Fruit fly (Drosophila melanogaster) whole organism, embryonic: ENCODE data around the gene udt.

ENCODE experiments used
- Atf-2 ChIP-seq: fragments of 200-800 bp; sonication (Bioruptor generic); optimal IDR thresholded peaks from 2 replicates; lab custom pipeline; 2016; ENCODE audit warnings: missing biosample characterization, missing genetic modification characterization
- Atf3 ChIP-seq: fragments of 200-800 bp; sonication (Bioruptor generic); optimal IDR thresholded peaks from 3 replicates; lab custom pipeline; 2016; ENCODE audit warnings: missing biosample characterization, missing genetic modification characterization
- Blimp-1 ChIP-seq: fragments of 200-800 bp; sonication (Bioruptor generic); optimal IDR thresholded peaks from 3 replicates; lab custom pipeline; 2018; ENCODE audit warnings: missing biosample characterization, missing genetic modification characterization, mild to moderate bottlenecking, moderate library complexity, missing genetic modification reagents
- CG10543 ChIP-seq: fragments of 200-800 bp; sonication (Bioruptor generic); optimal IDR thresholded peaks from 3 replicates; lab custom pipeline; 2017; ENCODE audit warnings: missing biosample characterization, mild to moderate bottlenecking, missing genetic modification characterization, moderate library complexity
- CG1233 ChIP-seq: fragments of 200-800 bp; sonication (Bioruptor generic); optimal IDR thresholded peaks from 4 replicates; lab custom pipeline; 2018; ENCODE audit warnings: missing biosample characterization, mild to moderate bottlenecking, missing genetic modification characterization
- CG1603 ChIP-seq: fragments of 200-800 bp; sonication (Bioruptor generic); optimal IDR thresholded peaks from 2 replicates; lab custom pipeline; 2019; ENCODE audit warnings: missing biosample characterization, mild to moderate bottlenecking, missing genetic modification characterization, moderate library complexity
- CG1647 ChIP-seq: fragments of 200-800 bp; sonication (Bioruptor generic); optimal IDR thresholded peaks from 3 replicates; lab custom pipeline; 2016; ENCODE audit warnings: missing biosample characterization, missing genetic modification characterization
- CG18619 ChIP-seq: fragments of 200-800 bp; sonication (Bioruptor generic); optimal IDR thresholded peaks from 3 replicates; lab custom pipeline; 2017; ENCODE audit warnings: missing biosample characterization, mild to moderate bottlenecking, missing genetic modification characterization
- CG2199 ChIP-seq: fragments of 200-800 bp; sonication (Bioruptor generic); IDR thresholded peaks from 3 replicates; pipeline ENCODE4 v1.3.6; 2022; ENCODE audit warnings: missing biosample characterization, missing genetic modification characterization
- CG2889 ChIP-seq: fragments of 200-800 bp; sonication (Bioruptor generic); IDR thresholded peaks from 3 replicates; pipeline ENCODE4 v1.3.6; 2022; ENCODE audit warnings: missing biosample characterization, missing genetic modification characterization
- CG33213 ChIP-seq: fragments of 200-800 bp; sonication (Bioruptor generic); optimal IDR thresholded peaks from 3 replicates; lab custom pipeline; 2016; ENCODE audit warnings: missing biosample characterization, missing genetic modification characterization
- CG34224 ChIP-seq: fragments of 200-800 bp; sonication (Bioruptor generic); IDR thresholded peaks from 3 replicates; pipeline ENCODE4 v1.3.6; 2022; ENCODE audit warnings: missing biosample characterization, missing genetic modification characterization; ENCODE audit not compliant: partially characterized antibody
- CG3726 ChIP-seq: fragments of 200-800 bp; sonication (Bioruptor generic); IDR thresholded peaks from 3 replicates; pipeline ENCODE4, ENCODE4 v1.3.6; 2022; ENCODE audit warnings: missing biosample characterization, missing genetic modification characterization
- CG4424 ChIP-seq: fragments of 200-800 bp; sonication (Bioruptor generic); optimal IDR thresholded peaks from 3 replicates; lab custom pipeline; 2016; ENCODE audit warnings: missing biosample characterization, missing genetic modification characterization
- CG6854 ChIP-seq: fragments of 200-800 bp; sonication (Bioruptor generic); optimal IDR thresholded peaks from 3 replicates; lab custom pipeline; 2017; ENCODE audit warnings: missing biosample characterization, mild to moderate bottlenecking, missing genetic modification characterization
- D19B ChIP-seq: fragments of 200-800 bp; sonication (Bioruptor generic); optimal IDR thresholded peaks from 2 replicates; lab custom pipeline; 2017; ENCODE audit warnings: missing biosample characterization, mild to moderate bottlenecking, missing genetic modification characterization
- Deaf1 ChIP-seq: fragments of 200-800 bp; optimal IDR thresholded peaks from 3 replicates; lab custom pipeline; 2019; ENCODE audit warnings: missing biosample characterization, mild to moderate bottlenecking, missing genetic modification characterization, moderate library complexity
- Doc2 ChIP-seq: fragments of 200-800 bp; sonication (Bioruptor generic); IDR thresholded peaks from 2 replicates; pipeline ENCODE4 v1.3.6; 2022; ENCODE audit warnings: missing biosample characterization, missing genetic modification characterization
- Dp ChIP-seq: fragments of 200-800 bp; sonication (Bioruptor generic); optimal IDR thresholded peaks from 2 replicates; lab custom pipeline; 2018; ENCODE audit warnings: missing biosample characterization, mild to moderate bottlenecking, missing genetic modification characterization, moderate library complexity
- ERR ChIP-seq: fragments of 200-800 bp; sonication (Bioruptor generic); optimal IDR thresholded peaks from 2 replicates; lab custom pipeline; 2016; ENCODE audit warnings: missing biosample characterization, missing genetic modification characterization
- Fer1 ChIP-seq: fragments of 200-800 bp; sonication (Bioruptor generic); optimal IDR thresholded peaks from 2 replicates; lab custom pipeline; 2017; ENCODE audit warnings: missing biosample characterization, mild to moderate bottlenecking, missing genetic modification characterization
- Kr ChIP-seq: fragments of 200-800 bp; sonication (Bioruptor generic); optimal IDR thresholded peaks from 2 replicates; lab custom pipeline; 2017; ENCODE audit warnings: missing biosample characterization, mild to moderate bottlenecking, missing genetic modification characterization
- MESR4 ChIP-seq: fragments of 200-800 bp; sonication (Bioruptor generic); optimal IDR thresholded peaks from 2 replicates; lab custom pipeline; 2018; ENCODE audit warnings: missing biosample characterization, mild to moderate bottlenecking, missing genetic modification characterization, moderate library complexity
- Mrtf ChIP-seq: fragments of 200-800 bp; sonication (Bioruptor generic); IDR thresholded peaks from 3 replicates; pipeline ENCODE4 v1.3.6; 2022; ENCODE audit warnings: missing biosample characterization, missing genetic modification characterization
- NK7.1 ChIP-seq: fragments of 200-800 bp; sonication (Bioruptor generic); optimal IDR thresholded peaks from 3 replicates; lab custom pipeline; 2016; ENCODE audit warnings: missing biosample characterization, missing genetic modification characterization
- Nf-YB ChIP-seq: fragments of 200-800 bp; sonication (Bioruptor generic); optimal IDR thresholded peaks from 3 replicates; lab custom pipeline; 2019; ENCODE audit warnings: missing biosample characterization, mild to moderate bottlenecking, missing genetic modification characterization, moderate library complexity
- Six4 ChIP-seq: fragments of 200-800 bp; sonication (Bioruptor generic); optimal IDR thresholded peaks from 2 replicates; lab custom pipeline; 2016; ENCODE audit warnings: missing biosample characterization, missing genetic modification characterization
- TFAM ChIP-seq: fragments of 200-800 bp; sonication (Bioruptor generic); optimal IDR thresholded peaks from 2 replicates; lab custom pipeline; 2017; ENCODE audit warnings: missing biosample characterization, missing genetic modification characterization, inconsistent platforms
- ap ChIP-seq: fragments of 200-800 bp; sonication (Bioruptor generic); IDR thresholded peaks from 2 replicates; pipeline ENCODE4 v1.3.6; 2022; ENCODE audit warnings: missing biosample characterization, missing genetic modification characterization
- bbx ChIP-seq: fragments of 200-800 bp; sonication (Bioruptor generic); IDR thresholded peaks from 2 replicates; pipeline ENCODE4 v1.3.6; 2022; ENCODE audit warnings: missing biosample characterization, missing genetic modification characterization; ENCODE audit not compliant: partially characterized antibody
- caup ChIP-seq: fragments of 200-800 bp; sonication (Bioruptor generic); optimal IDR thresholded peaks from 3 replicates; lab custom pipeline; 2017; ENCODE audit warnings: missing biosample characterization, mild to moderate bottlenecking, missing genetic modification characterization, moderate library complexity; ENCODE audit not compliant: severe bottlenecking
- chn ChIP-seq: fragments of 200-800 bp; sonication (Bioruptor generic); optimal IDR thresholded peaks from 2 replicates; lab custom pipeline; 2016; ENCODE audit warnings: missing biosample characterization, missing genetic modification characterization
- dan ChIP-seq: fragments of 200-800 bp; sonication (Bioruptor generic); IDR thresholded peaks from 2 replicates; pipeline ENCODE4 v1.3.6; 2022; ENCODE audit warnings: missing biosample characterization, missing genetic modification characterization
- emc ChIP-seq: fragments of 200-800 bp; sonication (Bioruptor generic); optimal IDR thresholded peaks from 2 replicates; lab custom pipeline; 2016; ENCODE audit warnings: missing biosample characterization, missing genetic modification characterization
- exex ChIP-seq: fragments of 200-800 bp; sonication (Bioruptor generic); optimal IDR thresholded peaks from 4 replicates; lab custom pipeline; 2018; ENCODE audit warnings: missing biosample characterization, mild to moderate bottlenecking, missing genetic modification characterization, moderate library complexity
- fd64A ChIP-seq: fragments of 200-800 bp; sonication (Bioruptor generic); optimal IDR thresholded peaks from 3 replicates; lab custom pipeline; 2018; ENCODE audit warnings: missing biosample characterization, mild to moderate bottlenecking, missing genetic modification characterization
- fu2 ChIP-seq: fragments of 200-800 bp; sonication (Bioruptor generic); optimal IDR thresholded peaks from 2 replicates; lab custom pipeline; 2016; ENCODE audit warnings: missing biosample characterization, missing genetic modification characterization
- gcm ChIP-seq: fragments of 200-800 bp; sonication (Bioruptor generic); optimal IDR thresholded peaks from 2 replicates; lab custom pipeline; 2019; ENCODE audit warnings: missing biosample characterization, mild to moderate bottlenecking, missing genetic modification characterization, moderate library complexity
- gro ChIP-seq: fragments of 200-800 bp; sonication (Bioruptor generic); optimal IDR thresholded peaks from 2 replicates; lab custom pipeline; 2016; ENCODE audit warnings: missing biosample characterization, missing genetic modification characterization
- hbn ChIP-seq: fragments of 200-800 bp; sonication (Bioruptor generic); IDR thresholded peaks from 2 replicates; pipeline ENCODE4 v1.3.6; 2022; ENCODE audit warnings: missing biosample characterization, missing genetic modification characterization; ENCODE audit not compliant: partially characterized antibody
- hth ChIP-seq: fragments of >200 bp; optimal IDR thresholded peaks from 2 replicates; lab custom pipeline; 2017; ENCODE audit warnings: inconsistent platforms
- ind ChIP-seq: fragments of 200-800 bp; sonication (Bioruptor generic); optimal IDR thresholded peaks from 3 replicates; lab custom pipeline; 2016; ENCODE audit warnings: missing biosample characterization, missing genetic modification characterization
- insv ChIP-seq, 2 experiments: fragments of 200-800 bp; sonication (Bioruptor generic); optimal IDR thresholded peaks; 3 replicates each; lab custom pipeline; 2016 to 2018; ENCODE audit warnings: missing biosample characterization in 2 of 2, missing genetic modification characterization in 2 of 2
- lbe ChIP-seq: fragments of 200-800 bp; sonication (Bioruptor generic); optimal IDR thresholded peaks from 2 replicates; lab custom pipeline; 2016; ENCODE audit warnings: missing biosample characterization, mild to moderate bottlenecking, missing genetic modification characterization
- lola ChIP-seq, 3 experiments: fragments of >200 bp in 2 of 3; fragments of 200-800 bp in 1 of 3; sonication (Bioruptor generic) in 1 of 3; optimal IDR thresholded peaks; 2 replicates each; lab custom pipeline; 2017 to 2019; ENCODE audit warnings: missing biosample characterization in 3 of 3, missing genetic modification characterization in 3 of 3, mild to moderate bottlenecking in 1 of 3, moderate library complexity in 1 of 3
- oc ChIP-seq: fragments of 200-800 bp; sonication (Bioruptor generic); optimal IDR thresholded peaks from 2 replicates; lab custom pipeline; 2018; ENCODE audit warnings: missing biosample characterization, mild to moderate bottlenecking, missing genetic modification characterization, moderate library complexity
- pnt ChIP-seq: fragments of 200-800 bp; sonication (Bioruptor generic); optimal IDR thresholded peaks from 3 replicates; lab custom pipeline; 2016; ENCODE audit warnings: missing biosample characterization, missing genetic modification characterization
- sd ChIP-seq: fragments of 200-800 bp; sonication (Bioruptor generic); optimal IDR thresholded peaks from 3 replicates; lab custom pipeline; 2018; ENCODE audit warnings: missing biosample characterization, mild to moderate bottlenecking, missing genetic modification characterization, moderate library complexity
- sens ChIP-seq: fragments of 200-800 bp; sonication (Bioruptor generic); peaks from one replicate; lab custom pipeline; 2016; ENCODE audit warnings: missing biosample characterization, missing genetic modification characterization
- tap ChIP-seq: fragments of 200-800 bp; optimal IDR thresholded peaks from 3 replicates; lab custom pipeline; 2019; ENCODE audit warnings: missing biosample characterization, mild to moderate bottlenecking, missing genetic modification characterization, moderate library complexity
- zen ChIP-seq: fragments of 200-800 bp; sonication (Bioruptor generic); optimal IDR thresholded peaks from 3 replicates; lab custom pipeline; 2018; ENCODE audit warnings: missing biosample characterization, mild to moderate bottlenecking, missing genetic modification characterization, moderate library complexity

The udt gene

dm6 chr3R:23713901-23714300, 49.2 kb downstream of the udt start (continued):
- TF ChIP-seq Atf3 (GFP tag; lab: Kevin White, UChicago): peak; percentile 41
- TF ChIP-seq hth (lab: Kevin White, UChicago): no peak
- no peak for TF ChIP-seq Kr
- TF ChIP-seq insv (GFP tag; optimal IDR thresholded peaks at IDR 0.05; lab: Kevin White, UChicago): no peak
- no peak for TF ChIP-seq gro (GFP tag; lab: Kevin White, UChicago)
- peak; percentile 39 for TF ChIP-seq CG4424 (GFP tag; lab: Kevin White, UChicago)
- no peak for TF ChIP-seq Doc2 (GFP tag; lab: Robert Waterston, UW)
- TF ChIP-seq caup (GFP tag; lab: Kevin White, UChicago): no peak
- no peak for TF ChIP-seq CG10543 (GFP tag; lab: Kevin White, UChicago)
- peak; percentile 51 for TF ChIP-seq ap (GFP tag; lab: Robert Waterston, UW)
- TF ChIP-seq CG2889 (GFP tag; lab: Robert Waterston, UW): peak; percentile 59; the same call in 1 of the 3 replicates
- TF ChIP-seq exex (tag; lab: Kevin White, UChicago): no peak
- peak; percentile 7 for TF ChIP-seq fu2 (GFP tag; lab: Kevin White, UChicago)
- no peak for TF ChIP-seq Nf-YB (GFP tag; lab: Kevin White, UChicago)
- TF ChIP-seq CG33213 (GFP tag; lab: Kevin White, UChicago): peak; percentile 30
- TF ChIP-seq fd64A (GFP tag; lab: Kevin White, UChicago): peak; percentile 5
- peak in 1 of 3 experiments; percentile 66 for TF ChIP-seq lola (GFP tag; optimal IDR thresholded peaks at IDR 0.05; lab: Kevin White, UChicago)
- TF ChIP-seq CG1603 (tag; lab: Kevin White, UChicago): peak; percentile 82
- TF ChIP-seq lbe (GFP tag; lab: Kevin White, UChicago): peak; percentile 77
- TF ChIP-seq Six4 (GFP tag; lab: Kevin White, UChicago): peak; percentile 40
- TF ChIP-seq Fer1 (GFP tag; lab: Kevin White, UChicago): no peak
- no peak for TF ChIP-seq CG3726 (GFP tag; lab: Robert Waterston, UW)
- no peak for TF ChIP-seq dan (GFP tag; lab: Robert Waterston, UW)
- TF ChIP-seq Atf-2 (GFP tag; lab: Kevin White, UChicago): peak; percentile 50
- TF ChIP-seq Deaf1 (tag; lab: Kevin White, UChicago): peak; percentile 4
- no peak for TF ChIP-seq D19B (GFP tag; lab: Kevin White, UChicago)
- TF ChIP-seq tap (tag; lab: Kevin White, UChicago): no peak
- no peak for TF ChIP-seq NK7.1
- peak; percentile 41 for TF ChIP-seq CG18619 (GFP tag; lab: Kevin White, UChicago)
- TF ChIP-seq ERR (GFP tag; lab: Kevin White, UChicago): no peak
- peak; percentile 12 for TF ChIP-seq CG1647 (GFP tag; lab: Kevin White, UChicago)
- TF ChIP-seq sens (GFP tag; lab: Kevin White, UChicago): peak; percentile 97
- TF ChIP-seq CG6854: no peak
- TF ChIP-seq hbn (GFP tag; lab: Robert Waterston, UW): no peak
- peak; percentile 79 for TF ChIP-seq zen (tag; lab: Kevin White, UChicago)
- peak; percentile 56 for TF ChIP-seq chn (GFP tag; lab: Kevin White, UChicago)
- TF ChIP-seq oc (tag; lab: Kevin White, UChicago): peak; percentile 65
- TF ChIP-seq ind (GFP tag; lab: Kevin White, UChicago): peak; percentile 17
- TF ChIP-seq CG34224 (GFP tag; lab: Robert Waterston, UW): no peak
- peak; percentile 41 for TF ChIP-seq gcm (GFP tag; lab: Kevin White, UChicago)
- peak; percentile 56; the same call in 1 of the 3 replicates for TF ChIP-seq Mrtf
- TF ChIP-seq pnt: peak; percentile 34
- TF ChIP-seq Blimp-1: peak; percentile 69
- TF ChIP-seq emc (GFP tag; lab: Kevin White, UChicago): no peak
- no peak for TF ChIP-seq CG2199
- no peak for TF ChIP-seq bbx (GFP tag; lab: Robert Waterston, UW)
- no peak for TF ChIP-seq TFAM
- TF ChIP-seq sd (tag; lab: Kevin White, UChicago): peak; percentile 14
- TF ChIP-seq Dp (GFP tag; lab: Kevin White, UChicago): no peak
- no peak for TF ChIP-seq MESR4 (GFP tag; lab: Kevin White, UChicago)
- TF ChIP-seq CG1233 (GFP tag; lab: Kevin White, UChicago): peak; percentile 56
